Worm (Caenorhabditis elegans): ENCODE data around the gene peli-1.
A peak's percentile ranks its signal among the peaks of the same experiment; 100 is the strongest.

The peli-1 gene

DNA sequence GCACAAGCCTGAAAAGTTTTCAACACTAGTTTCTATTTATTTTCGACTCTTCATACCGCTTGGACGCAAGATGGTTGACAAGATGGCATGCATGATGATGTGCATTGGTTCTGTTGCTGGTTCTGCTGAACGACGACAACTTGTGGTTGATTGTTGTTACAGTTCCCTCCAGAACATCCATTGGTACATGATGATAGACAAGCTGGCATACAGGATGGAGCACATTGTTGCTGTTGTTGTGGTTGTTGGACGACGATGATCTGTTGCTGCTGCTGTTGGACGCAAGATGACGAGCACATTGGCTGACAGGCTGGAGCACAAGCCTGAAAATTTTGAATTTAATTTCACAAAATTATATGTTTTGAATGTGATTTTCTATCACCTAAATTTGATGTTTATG, 33.3 kb upstream of the peli-1 start:
- TF ChIP-seq zip-8 (tag; optimal IDR thresholded peaks at IDR 0.05) (no peak), sem-2 (GFP tag; optimal IDR thresholded peaks at IDR 0.05) (no peak), nhr-2 (tag; optimal IDR thresholded peaks at IDR 0.05) (no peak), lin-32 (GFP tag; optimal IDR thresholded peaks at IDR 0.05) (no peak), flh-1 (GFP tag; optimal IDR thresholded peaks at IDR 0.05) (no peak), blmp-1 (tag; optimal IDR thresholded peaks at IDR 0.05) (no peak), unc-39 (tag; optimal IDR thresholded peaks at IDR 0.05) (no peak), mep-1 (tag; optimal IDR thresholded peaks at IDR 0.05) (no peak), tbx-8 (GFP tag; optimal IDR thresholded peaks at IDR 0.05) (no peak), M03D4.4 (tag; optimal IDR thresholded peaks at IDR 0.05) (no peak), nhr-76 (tag; optimal IDR thresholded peaks at IDR 0.05) (no peak), unc-120 (tag; optimal IDR thresholded peaks at IDR 0.05; ENCODE audit: poor library complexity, severe bottlenecking) (no peak), lin-13 (tag; optimal IDR thresholded peaks at IDR 0.05) (no peak), lsy-2 (tag; optimal IDR thresholded peaks at IDR 0.05) (no peak), elt-1 (tag; optimal IDR thresholded peaks at IDR 0.05; ENCODE audit: borderline replicate concordance, insufficient read depth) (no peak), elt-3 (tag; optimal IDR thresholded peaks at IDR 0.05) (no peak), pha-4 (tag; optimal IDR thresholded peaks at IDR 0.05) (no peak), ceh-39 (tag; optimal IDR thresholded peaks at IDR 0.05) (no peak), bed-3 (GFP tag; optimal IDR thresholded peaks at IDR 0.05) (no peak)

DNA sequence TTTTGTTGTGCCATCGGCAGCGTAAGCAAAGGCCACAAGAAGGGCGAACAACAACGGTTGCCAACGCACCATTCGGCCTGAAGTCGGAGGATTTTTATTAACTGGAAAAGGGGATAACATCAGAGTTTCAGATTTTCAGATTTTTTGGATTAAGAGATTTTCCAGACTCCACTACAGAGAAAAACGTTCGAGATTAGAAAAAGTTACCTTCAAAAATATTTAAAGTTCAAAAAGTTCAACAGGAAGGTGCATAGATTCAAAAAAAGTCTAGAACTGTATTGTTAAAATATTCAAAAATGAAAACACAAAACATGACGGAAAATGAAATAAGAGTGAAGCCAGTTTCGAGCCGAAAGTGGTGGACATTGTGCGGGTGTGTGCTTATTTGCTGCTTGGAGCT, 29.6 kb upstream of the peli-1 start, which contains the start of gene pqn-13:
TSS of gene pqn-13 (minus strand) at position 101 of the 400 bp plus-strand sequence.
- TF ChIP-seq pha-4 (tag; optimal IDR thresholded peaks at IDR 0.05) (no peak), M03D4.4 (tag; optimal IDR thresholded peaks at IDR 0.05) (no peak), nhr-12 (tag; optimal IDR thresholded peaks at IDR 0.05) (no peak), nhr-237 (tag; optimal IDR thresholded peaks at IDR 0.05) (no peak), flh-1 (GFP tag; optimal IDR thresholded peaks at IDR 0.05) (no peak), drap-1 (GFP tag; optimal IDR thresholded peaks at IDR 0.05) (no peak), unc-120 (tag; optimal IDR thresholded peaks at IDR 0.05; ENCODE audit: poor library complexity, severe bottlenecking) (no peak)

DNA sequence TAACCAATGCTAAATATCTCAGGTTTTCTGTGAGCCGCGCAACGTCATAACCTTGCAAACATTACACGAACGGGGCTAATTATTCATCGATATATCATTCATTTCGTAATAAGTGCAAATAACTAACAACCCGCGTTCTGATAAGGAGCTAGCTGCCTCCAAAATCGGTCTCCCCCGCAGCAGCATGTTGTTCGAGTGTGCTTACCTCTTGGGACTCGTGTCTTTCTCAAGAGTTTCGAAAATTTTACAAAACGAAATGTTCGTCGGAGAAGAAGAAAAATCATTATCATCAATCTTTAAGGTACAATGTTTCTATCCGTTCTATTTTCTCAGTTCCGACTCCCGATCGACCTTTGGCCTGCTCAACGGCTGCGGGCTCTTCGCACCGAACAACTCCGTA, 27.7 kb upstream of the peli-1 start:
- no peak for TF ChIP-seq sem-2 (GFP tag; optimal IDR thresholded peaks at IDR 0.05)
- no peak for TF ChIP-seq nhr-237 (tag; optimal IDR thresholded peaks at IDR 0.05)
- no peak for TF ChIP-seq mep-1 (tag; optimal IDR thresholded peaks at IDR 0.05)
- no peak for TF ChIP-seq pha-4 (tag; optimal IDR thresholded peaks at IDR 0.05)
- TF ChIP-seq ceh-39 (tag; optimal IDR thresholded peaks at IDR 0.05) = no peak
- TF ChIP-seq lin-13 (tag; optimal IDR thresholded peaks at IDR 0.05) = no peak

DNA sequence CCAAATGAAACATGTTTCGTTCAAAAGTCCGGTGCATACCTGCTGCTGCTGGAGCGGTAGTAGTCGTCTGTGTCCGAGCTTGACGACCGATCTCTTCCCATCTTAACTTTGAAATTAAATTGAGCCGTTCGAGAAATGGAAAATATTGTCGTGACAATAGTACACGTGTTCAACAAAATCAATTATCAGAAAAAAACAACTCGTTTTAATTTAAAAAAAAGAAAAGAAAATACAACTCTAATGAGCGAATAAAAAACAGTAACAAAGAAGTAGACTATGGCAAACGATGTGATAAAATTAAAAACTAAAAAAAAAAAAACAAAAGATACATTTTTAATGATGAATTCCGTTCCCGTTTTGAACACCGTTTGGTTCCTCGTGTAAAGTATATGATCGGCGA, 23.1 kb upstream of the peli-1 start, which contains the start of gene prp-39:
TSS of gene prp-39 (minus strand) at position 101 of the 400 bp plus-strand sequence.
- TF ChIP-seq ceh-43 (GFP tag; optimal IDR thresholded peaks at IDR 0.05) = no peak
- no peak for TF ChIP-seq nhr-2 (tag; optimal IDR thresholded peaks at IDR 0.05)
- TF ChIP-seq ces-1 (GFP tag; optimal IDR thresholded peaks at IDR 0.05) = no peak
- no peak for TF ChIP-seq mep-1 (tag; optimal IDR thresholded peaks at IDR 0.05)
- TF ChIP-seq zip-8 (tag; optimal IDR thresholded peaks at IDR 0.05) = no peak
- no peak for TF ChIP-seq ceh-39 (tag; optimal IDR thresholded peaks at IDR 0.05)
- no peak for TF ChIP-seq lsy-2 (tag; optimal IDR thresholded peaks at IDR 0.05)
- TF ChIP-seq mls-2 (tag; optimal IDR thresholded peaks at IDR 0.05) = no peak
- TF ChIP-seq lin-13 (tag; optimal IDR thresholded peaks at IDR 0.05) = no peak

DNA sequence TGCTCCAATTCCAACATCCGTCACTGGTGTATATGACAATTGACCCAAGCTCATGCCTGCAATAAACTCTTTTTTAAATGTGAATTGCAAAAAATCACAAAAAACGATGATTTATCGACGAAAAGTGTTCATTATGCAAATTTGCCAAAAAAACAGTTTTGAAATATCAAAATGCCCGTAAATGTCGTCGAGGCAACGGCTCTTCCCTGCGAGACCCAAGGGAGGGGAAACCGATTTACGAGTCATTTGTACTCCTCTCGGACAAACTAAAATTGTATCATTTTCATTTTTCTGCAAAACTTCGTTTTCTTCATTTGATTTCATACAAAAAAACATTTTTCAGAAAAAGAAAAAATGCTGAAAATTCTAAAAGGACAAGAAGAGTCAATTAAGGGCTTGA, 21.1 kb upstream of the peli-1 start, which contains the start of the genes hmgs-1 and F25B4.4:
TSS of gene hmgs-1 (minus strand) at position 56 of the 400 bp plus-strand sequence.
TSS of gene F25B4.4 (plus strand) at position 340 of the 400 bp plus-strand sequence.
- peak; percentile 15 for TF ChIP-seq mab-5 (tag; optimal IDR thresholded peaks at IDR 0.05)
- TF ChIP-seq ces-1 (GFP tag; optimal IDR thresholded peaks at IDR 0.05) = peak; percentile 85
- TF ChIP-seq elt-3 (tag; optimal IDR thresholded peaks at IDR 0.05) = no peak
- TF ChIP-seq blmp-1 (tag; optimal IDR thresholded peaks at IDR 0.05) = no peak
- no peak for TF ChIP-seq tbx-8 (GFP tag; optimal IDR thresholded peaks at IDR 0.05)
- TF ChIP-seq pha-4 (tag; optimal IDR thresholded peaks at IDR 0.05) = peak; percentile 71
- peak; percentile 31 for TF ChIP-seq mls-2 (tag; optimal IDR thresholded peaks at IDR 0.05)
- no peak for TF ChIP-seq bed-3 (GFP tag; optimal IDR thresholded peaks at IDR 0.05)
- no peak for TF ChIP-seq snpc-4 (tag; optimal IDR thresholded peaks at IDR 0.05)
- peak; percentile 26 for TF ChIP-seq hlh-1 (tag; optimal IDR thresholded peaks at IDR 0.05)
- no peak for TF ChIP-seq unc-39 (tag; optimal IDR thresholded peaks at IDR 0.05)
- no peak for TF ChIP-seq zip-8 (tag; optimal IDR thresholded peaks at IDR 0.05)
- no peak for TF ChIP-seq ceh-43 (GFP tag; optimal IDR thresholded peaks at IDR 0.05)
- no peak for TF ChIP-seq nhr-12 (tag; optimal IDR thresholded peaks at IDR 0.05)
- TF ChIP-seq ztf-11 (tag; optimal IDR thresholded peaks at IDR 0.05) = no peak
- TF ChIP-seq elt-1 (tag; optimal IDR thresholded peaks at IDR 0.05; ENCODE audit: borderline replicate concordance, insufficient read depth) = no peak
- TF ChIP-seq nhr-76 (tag; optimal IDR thresholded peaks at IDR 0.05) = no peak
- peak; percentile 95 for TF ChIP-seq mep-1 (tag; optimal IDR thresholded peaks at IDR 0.05)
- peak; percentile 83 for TF ChIP-seq lsy-2 (tag; optimal IDR thresholded peaks at IDR 0.05)
- TF ChIP-seq drap-1 (GFP tag; optimal IDR thresholded peaks at IDR 0.05) = peak; percentile 32
- TF ChIP-seq ham-2 (GFP tag; optimal IDR thresholded peaks at IDR 0.05) = no peak
- no peak for TF ChIP-seq nhr-28 (tag; optimal IDR thresholded peaks at IDR 0.05)
- TF ChIP-seq lin-32 (GFP tag; optimal IDR thresholded peaks at IDR 0.05) = no peak
- TF ChIP-seq unc-62 (GFP tag; optimal IDR thresholded peaks at IDR 0.05) = peak; percentile 27
- no peak for TF ChIP-seq flh-1 (GFP tag; optimal IDR thresholded peaks at IDR 0.05)
- no peak for TF ChIP-seq cnd-1 (tag; optimal IDR thresholded peaks at IDR 0.05)
- TF ChIP-seq ceh-83 (GFP tag; optimal IDR thresholded peaks at IDR 0.05) = no peak
- TF ChIP-seq sptf-1 (tag; optimal IDR thresholded peaks at IDR 0.05) = peak; percentile 42
- TF ChIP-seq nhr-237 (tag; optimal IDR thresholded peaks at IDR 0.05) = peak; percentile 91
- TF ChIP-seq nhr-2 (tag; optimal IDR thresholded peaks at IDR 0.05) = peak; percentile 47
- TF ChIP-seq lin-13 (tag; optimal IDR thresholded peaks at IDR 0.05) = peak; percentile 87
- TF ChIP-seq ceh-39 (tag; optimal IDR thresholded peaks at IDR 0.05) = peak; percentile 45
- TF ChIP-seq M03D4.4 (tag; optimal IDR thresholded peaks at IDR 0.05) = no peak
- TF ChIP-seq sem-2 (GFP tag; optimal IDR thresholded peaks at IDR 0.05) = no peak
- peak; percentile 98 for TF ChIP-seq unc-120 (tag; optimal IDR thresholded peaks at IDR 0.05; ENCODE audit: poor library complexity, severe bottlenecking)
